Worm (Caenorhabditis elegans) whole organism, L4/young adult: ENCODE measurements around the gene F08F8.9.
A peak's percentile ranks its signal among the peaks of the same experiment; 100 is the strongest.

ENCODE experiments used
- W03F9.2 ChIP-seq: fragments of 150-350 bp; optimal IDR thresholded peaks from 2 replicates; lab custom pipeline; 2014; ENCODE audit warnings: missing biosample characterization, missing genetic modification characterization
- him-1 ChIP-seq: sonication (generic microtip); optimal IDR thresholded peaks from 2 replicates; lab custom pipeline; 2016; ENCODE audit warnings: missing genotype, missing genetic modification reagents, missing genetic modification characterization, missing compliant biosample characterization

DNA sequence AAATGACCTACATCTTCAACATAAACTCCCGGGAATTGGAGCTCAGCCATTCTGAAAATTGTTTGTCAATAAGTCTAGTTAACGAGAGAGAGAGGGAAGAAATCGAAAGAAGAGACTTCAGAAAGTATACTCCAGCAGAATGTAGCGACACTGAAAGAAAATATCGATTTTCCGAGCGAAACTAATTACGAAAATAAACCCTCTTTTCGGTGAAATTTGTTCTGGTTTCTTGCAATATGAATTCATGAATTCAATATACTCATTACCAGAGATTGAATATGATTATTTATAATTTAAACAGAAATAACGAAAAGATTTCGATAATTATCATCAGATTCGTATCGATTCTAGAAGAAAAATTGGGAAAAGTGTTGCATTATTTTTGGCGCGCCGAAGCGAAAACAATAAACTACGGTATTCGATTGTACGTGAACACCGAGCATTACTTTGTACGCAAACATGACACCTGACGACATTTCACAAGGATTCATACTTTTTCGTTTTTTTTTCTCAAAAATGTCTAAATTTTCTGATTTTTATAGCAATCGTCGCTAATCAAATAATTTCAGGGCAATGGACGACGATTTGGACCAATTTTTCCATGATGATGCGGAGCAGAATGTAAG, 27.9 kb upstream of the F08F8.9 start, which contains the start of the genes hmg-4 and T20B12.3:
- TF ChIP-seq W03F9.2 (tag; lab: Kevin White, UChicago), result peak; percentile 42
- no peak for TF ChIP-seq him-1
